Worm (Caenorhabditis elegans) whole organism, mixed stage, embryonic: ENCODE results near the gene ccf-1.

Experiments used
- M03D4.4 ChIP-seq: sonication (generic microtip); optimal IDR thresholded peaks from 2 replicates; lab custom pipeline; 2017; ENCODE audit warnings: mild to moderate bottlenecking, missing genetic modification characterization, missing compliant biosample characterization
- bed-3 ChIP-seq: fragments of 200-800 bp; sonication (Bioruptor generic); optimal IDR thresholded peaks from 3 replicates; lab custom pipeline; 2018; ENCODE audit warnings: mild to moderate bottlenecking, missing genetic modification characterization, moderate library complexity, missing compliant biosample characterization
- blmp-1 ChIP-seq: fragments of 150-350 bp; optimal IDR thresholded peaks from 2 replicates; lab custom pipeline; 2014; ENCODE audit warnings: missing biosample characterization, missing genetic modification characterization
- ceh-39 ChIP-seq: fragments of 150-350 bp; optimal IDR thresholded peaks from 2 replicates; lab custom pipeline; 2014; ENCODE audit warnings: missing biosample characterization, missing genetic modification characterization
- ceh-43 ChIP-seq: fragments of 200-800 bp; sonication (Bioruptor generic); optimal IDR thresholded peaks from 2 replicates; lab custom pipeline; 2018; ENCODE audit warnings: mild to moderate bottlenecking, missing genetic modification characterization, moderate library complexity, missing compliant biosample characterization
- ceh-83 ChIP-seq: fragments of 200-800 bp; sonication (Bioruptor generic); optimal IDR thresholded peaks from 2 replicates; lab custom pipeline; 2018; ENCODE audit warnings: mild to moderate bottlenecking, missing genetic modification characterization, missing compliant biosample characterization
- ces-1 ChIP-seq: fragments of 150-350 bp; optimal IDR thresholded peaks from 2 replicates; lab custom pipeline; 2014; ENCODE audit warnings: missing biosample characterization, missing genetic modification reagents, missing genetic modification characterization
- elt-1 ChIP-seq: sonication (generic microtip); optimal IDR thresholded peaks from 2 replicates; lab custom pipeline; 2017; ENCODE audit warnings: missing genetic modification characterization, mild to moderate bottlenecking, missing compliant biosample characterization, antibody characterized with exemption, moderate library complexity, borderline replicate concordance; ENCODE audit not compliant: insufficient read depth
- elt-3 ChIP-seq: fragments of 150-350 bp; optimal IDR thresholded peaks from 2 replicates; lab custom pipeline; 2014; ENCODE audit warnings: missing biosample characterization, missing genetic modification characterization
- flh-1 ChIP-seq: fragments of 200-800 bp; sonication (Bioruptor generic); optimal IDR thresholded peaks from 2 replicates; lab custom pipeline; 2018; ENCODE audit warnings: mild to moderate bottlenecking, missing genetic modification characterization, moderate library complexity, missing compliant biosample characterization
- ham-2 ChIP-seq: fragments of 200-800 bp; sonication (Bioruptor generic); optimal IDR thresholded peaks from 2 replicates; lab custom pipeline; 2018; ENCODE audit warnings: mild to moderate bottlenecking, missing genetic modification characterization, missing compliant biosample characterization
- hlh-1 ChIP-seq: fragments of 150-350 bp; optimal IDR thresholded peaks from 2 replicates; lab custom pipeline; 2014; ENCODE audit warnings: missing biosample characterization, missing genetic modification reagents, missing genetic modification characterization
- lin-13 ChIP-seq: fragments of 150-350 bp; optimal IDR thresholded peaks from 2 replicates; lab custom pipeline; 2014; ENCODE audit warnings: missing biosample characterization, missing genetic modification characterization
- lin-32 ChIP-seq: fragments of 200-800 bp; sonication (Bioruptor generic); optimal IDR thresholded peaks from 2 replicates; lab custom pipeline; 2018; ENCODE audit warnings: mild to moderate bottlenecking, missing genetic modification characterization, missing compliant biosample characterization
- lsy-2 ChIP-seq: fragments of 150-350 bp; optimal IDR thresholded peaks from 2 replicates; lab custom pipeline; 2014; ENCODE audit warnings: missing biosample characterization, missing genetic modification characterization
- mab-5 ChIP-seq: fragments of 150-350 bp; optimal IDR thresholded peaks from 2 replicates; lab custom pipeline; 2014; ENCODE audit warnings: missing biosample characterization, missing genetic modification characterization
- mls-2 ChIP-seq: sonication (generic microtip); optimal IDR thresholded peaks from 2 replicates; lab custom pipeline; 2016; ENCODE audit warnings: mild to moderate bottlenecking, missing genetic modification characterization, moderate library complexity, missing compliant biosample characterization
- nhr-12 ChIP-seq: fragments of 150-350 bp; optimal IDR thresholded peaks from 2 replicates; lab custom pipeline; 2014; ENCODE audit warnings: missing biosample characterization, missing genetic modification characterization
- nhr-237 ChIP-seq: fragments of 150-350 bp; optimal IDR thresholded peaks from 2 replicates; lab custom pipeline; 2014; ENCODE audit warnings: missing biosample characterization, missing genetic modification characterization
- nhr-76 ChIP-seq: sonication (generic microtip); optimal IDR thresholded peaks from 2 replicates; lab custom pipeline; 2017; ENCODE audit warnings: missing biosample characterization, missing genetic modification characterization
- pha-4 ChIP-seq: fragments of 150-350 bp; optimal IDR thresholded peaks from 2 replicates; lab custom pipeline; 2018; ENCODE audit warnings: missing biosample characterization, missing genetic modification reagents, missing genetic modification characterization
- sem-2 ChIP-seq: fragments of 200-800 bp; sonication (Bioruptor generic); optimal IDR thresholded peaks from 2 replicates; lab custom pipeline; 2018; ENCODE audit warnings: mild to moderate bottlenecking, missing genetic modification characterization, missing compliant biosample characterization
- sptf-1 ChIP-seq: sonication (generic microtip); optimal IDR thresholded peaks from 2 replicates; lab custom pipeline; 2017; ENCODE audit warnings: mild to moderate bottlenecking, missing genetic modification characterization, moderate library complexity, missing compliant biosample characterization
- tbx-8 ChIP-seq: fragments of 200-800 bp; sonication (Bioruptor generic); optimal IDR thresholded peaks from 2 replicates; lab custom pipeline; 2018; ENCODE audit warnings: mild to moderate bottlenecking, missing genetic modification characterization, moderate library complexity, missing compliant biosample characterization
- unc-120 ChIP-seq: sonication (generic microtip); optimal IDR thresholded peaks from 2 replicates; lab custom pipeline; 2017; ENCODE audit warnings: missing genetic modification characterization, missing compliant biosample characterization; ENCODE audit not compliant: poor library complexity, severe bottlenecking
- unc-62 ChIP-seq: fragments of 150-350 bp; optimal IDR thresholded peaks from 2 replicates; lab custom pipeline; 2014; ENCODE audit warnings: missing biosample characterization, missing genetic modification reagents, missing genetic modification characterization
- zip-8 ChIP-seq: fragments of 150-350 bp; optimal IDR thresholded peaks from 2 replicates; lab custom pipeline; 2014; ENCODE audit warnings: missing biosample characterization, missing genetic modification characterization
- ztf-11 ChIP-seq: fragments of 150-350 bp; optimal IDR thresholded peaks from 2 replicates; lab custom pipeline; 2014; ENCODE audit warnings: missing biosample characterization, missing genetic modification characterization

ccf-1 gene

ce11 chrIII:11954150-11954549 is 34.1 kb upstream of the ccf-1 start:
- TF ChIP-seq flh-1 = no peak
- no peak for TF ChIP-seq bed-3
- TF ChIP-seq unc-62 (GFP tag; lab: Kevin White, UChicago) = no peak
- TF ChIP-seq ham-2 (GFP tag; lab: Kevin White, UChicago) = no peak
- TF ChIP-seq ceh-43 (GFP tag; lab: Kevin White, UChicago) = no peak
- no peak for TF ChIP-seq ceh-39 (tag; lab: Kevin White, UChicago)
- no peak for TF ChIP-seq blmp-1 (tag; lab: Kevin White, UChicago)

DNA sequence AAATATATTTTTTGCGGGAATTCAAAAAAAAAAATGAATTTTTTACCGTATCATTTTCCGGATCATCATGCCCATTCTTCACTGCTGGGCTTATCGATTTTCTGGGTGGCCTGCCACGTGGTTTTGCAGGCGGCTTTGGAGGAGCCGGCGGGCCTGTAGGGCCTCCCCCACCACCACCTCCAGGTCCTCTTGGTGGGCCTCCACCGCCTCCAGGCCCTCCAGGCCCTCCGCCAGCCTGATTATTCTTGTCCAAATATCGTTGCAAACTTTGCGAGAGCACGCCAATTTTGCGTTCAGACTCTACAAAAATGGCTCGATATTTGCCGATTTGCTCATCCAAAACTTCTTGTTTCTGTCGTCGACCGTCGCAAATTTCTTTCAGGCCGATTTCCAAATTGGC is 31.1 kb upstream of the ccf-1 start:
- TF ChIP-seq ceh-43 (GFP tag; lab: Kevin White, UChicago) = no peak
- no peak for TF ChIP-seq nhr-237 (tag; lab: Kevin White, UChicago)
- TF ChIP-seq lin-13 = no peak
- TF ChIP-seq nhr-12 (tag; lab: Kevin White, UChicago) = no peak
- no peak for TF ChIP-seq ham-2 (GFP tag; lab: Kevin White, UChicago)
- no peak for TF ChIP-seq sptf-1 (tag; lab: Kevin White, UChicago)
- no peak for TF ChIP-seq ceh-83

DNA sequence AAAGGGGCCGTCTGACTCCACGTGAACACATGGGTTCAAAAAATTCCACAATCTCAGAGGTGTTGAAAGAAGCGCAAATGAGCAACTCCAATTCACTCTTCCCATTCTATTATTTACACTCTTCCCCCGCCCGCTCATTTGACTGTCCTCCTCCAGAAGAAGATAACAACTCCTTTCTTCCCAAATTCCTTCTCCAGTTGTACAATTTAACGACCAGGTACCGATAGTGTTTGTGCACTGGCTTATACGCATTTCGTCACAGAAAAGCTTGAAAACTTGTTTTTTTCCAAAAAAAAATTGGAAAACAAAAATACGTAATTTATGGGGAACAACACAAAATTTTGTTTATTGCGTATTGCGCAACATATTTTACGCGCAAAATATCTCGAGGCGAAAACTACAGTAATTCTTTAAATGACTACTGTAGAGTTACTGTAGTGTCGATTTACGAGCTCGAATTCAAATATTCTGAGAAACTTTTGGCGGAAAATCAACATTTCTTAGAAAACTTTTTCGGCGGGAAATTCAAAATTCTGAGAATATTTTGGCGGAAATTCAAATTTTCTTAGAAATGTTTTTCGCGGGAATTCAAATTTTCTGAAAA is 29.3 kb upstream of the ccf-1 start:
- no peak for TF ChIP-seq nhr-76 (tag; lab: Kevin White, UChicago)
- TF ChIP-seq unc-120 (tag; lab: Kevin White, UChicago) = no peak
- TF ChIP-seq sptf-1 (tag; lab: Kevin White, UChicago) = no peak
- TF ChIP-seq zip-8 = peak; percentile 53
- TF ChIP-seq nhr-237 (tag; lab: Kevin White, UChicago) = no peak
- TF ChIP-seq nhr-12 (tag; lab: Kevin White, UChicago) = no peak
- no peak for TF ChIP-seq lin-32 (GFP tag; lab: Kevin White, UChicago)

ce11 chrIII:11948437-11948836 is 28.4 kb upstream of the ccf-1 start:
- TF ChIP-seq pha-4 (tag; lab: Kevin White, UChicago) (no peak), hlh-1 (no peak), mab-5 (tag; lab: Kevin White, UChicago) (no peak), mls-2 (tag; lab: Kevin White, UChicago) (no peak), unc-120 (tag; lab: Kevin White, UChicago) (no peak), lin-32 (GFP tag; lab: Kevin White, UChicago) (no peak), elt-3 (no peak), lin-13 (no peak), lsy-2 (no peak), M03D4.4 (tag; lab: Kevin White, UChicago) (no peak)

ce11 chrIII:11947527-11947926 is 27.5 kb upstream of the ccf-1 start:
- TF ChIP-seq pha-4 (tag; lab: Kevin White, UChicago) (peak; percentile 90), nhr-12 (tag; lab: Kevin White, UChicago) (no peak)

DNA sequence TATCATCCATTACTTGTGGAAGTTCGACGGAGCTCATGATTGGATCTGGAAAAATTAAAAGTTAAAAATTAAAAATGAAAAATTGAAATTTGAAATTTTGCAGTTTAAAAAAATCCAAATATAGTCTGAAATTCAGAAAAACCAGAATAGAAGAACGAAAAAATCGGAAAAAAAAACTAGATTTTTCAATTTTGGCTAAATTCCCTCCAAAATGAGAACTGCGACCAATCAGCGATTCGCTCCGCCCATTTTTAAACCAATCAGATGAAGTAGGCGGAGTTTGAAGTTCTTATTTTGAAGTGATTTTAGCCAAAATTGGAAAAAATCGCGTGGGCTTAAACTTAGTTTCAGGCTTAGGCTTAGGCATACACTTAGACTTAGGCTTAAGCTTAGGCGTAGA is 26.9 kb upstream of the ccf-1 start, which contains the start of gene Y56A3A.7:
Gene Y56A3A.7, minus strand, starts transcription at position 47 of the 400 bp plus-strand sequence.
- TF ChIP-seq bed-3 (no peak), ces-1 (no peak), nhr-12 (tag; lab: Kevin White, UChicago) (no peak), nhr-237 (tag; lab: Kevin White, UChicago) (no peak), sem-2 (no peak), lsy-2 (no peak), tbx-8 (GFP tag; lab: Kevin White, UChicago) (no peak), M03D4.4 (tag; lab: Kevin White, UChicago) (no peak), elt-1 (tag; lab: Kevin White, UChicago) (no peak), unc-120 (tag; lab: Kevin White, UChicago) (no peak), sptf-1 (tag; lab: Kevin White, UChicago) (no peak), flh-1 (no peak), ztf-11 (tag; lab: Kevin White, UChicago) (no peak)
- TF ChIP-seq, all 35 proteins: peak for 0
